Worm (Caenorhabditis elegans) whole organism, L4 larva: ENCODE data around the gene C50F7.6.

Source experiments
- ama-1 ChIP-seq: fragments of 150-350 bp; optimal IDR thresholded peaks from 2 replicates; lab custom pipeline; 2014; ENCODE audit warnings: inconsistent platforms, mixed read lengths
- attf-4 ChIP-seq: sonication (generic microtip); optimal IDR thresholded peaks from 3 replicates; lab custom pipeline; 2017; ENCODE audit warnings: missing biosample characterization, missing genetic modification characterization
- ceh-28 ChIP-seq: fragments of 150-350 bp; optimal IDR thresholded peaks from 2 replicates; lab custom pipeline; 2014; ENCODE audit warnings: missing biosample characterization, missing genetic modification reagents, missing genetic modification characterization
- ctbp-1 ChIP-seq: fragments of 200-800 bp; sonication (Bioruptor generic); IDR thresholded peaks from 2 replicates; pipeline ENCODE4 v1.3.6; 2022; ENCODE audit warnings: missing genetic modification reagents, missing genetic modification characterization, missing compliant biosample characterization
- dve-1 ChIP-seq: sonication (generic microtip); optimal IDR thresholded peaks from 2 replicates; lab custom pipeline; 2017; ENCODE audit warnings: antibody characterized with exemption, mild to moderate bottlenecking, missing genetic modification characterization, missing compliant biosample characterization; ENCODE audit not compliant: insufficient read depth
- mdl-1 ChIP-seq, 2 experiments: fragments of 150-350 bp in 1 of 2; sonication (generic microtip) in 1 of 2; optimal IDR thresholded peaks; 2 replicates each; lab custom pipeline; 2014 to 2017; ENCODE audit warnings: missing biosample characterization in 2 of 2, missing genetic modification characterization in 2 of 2
- mep-1 ChIP-seq: fragments of 150-350 bp; sonication (generic microtip); optimal IDR thresholded peaks from 3 replicates; lab custom pipeline; 2014; ENCODE audit warnings: missing biosample characterization, missing genetic modification characterization
- nhr-237 ChIP-seq: sonication (generic microtip); optimal IDR thresholded peaks from 2 replicates; lab custom pipeline; 2017; ENCODE audit warnings: missing biosample characterization, missing genetic modification characterization
- nhr-6 ChIP-seq: fragments of 150-350 bp; optimal IDR thresholded peaks from 2 replicates; lab custom pipeline; 2014; ENCODE audit warnings: missing biosample characterization, missing genetic modification characterization
- pha-4 ChIP-seq, 2 experiments: fragments of 150-350 bp in 1 of 2; fragments of 200-800 bp in 1 of 2; sonication (Bioruptor generic) in 1 of 2; IDR thresholded peaks in 1 of 2; optimal IDR thresholded peaks in 1 of 2; 2 replicates each; pipeline versions ENCODE4 v1.3.6 to Lab custom; 2014 to 2022; ENCODE audit warnings: missing genetic modification characterization in 2 of 2, missing genetic modification reagents in 2 of 2, missing biosample characterization in 1 of 2, missing compliant biosample characterization in 1 of 2
- unc-39 ChIP-seq: sonication (generic microtip); optimal IDR thresholded peaks from 2 replicates; lab custom pipeline; 2017; ENCODE audit warnings: missing biosample characterization, missing genetic modification characterization
- zag-1 ChIP-seq: fragments of 150-350 bp; optimal IDR thresholded peaks from 2 replicates; lab custom pipeline; 2014; ENCODE audit warnings: missing biosample characterization, missing genetic modification characterization

ce11 chrIV:7727258-7727657 is 4.3 kb upstream of the C50F7.6 start:
- TF ChIP-seq ctbp-1 (GFP tag; lab: Robert Waterston, UW) = no peak
- no peak for TF ChIP-seq mdl-1 (tag; optimal IDR thresholded peaks at IDR 0.05; lab: Kevin White, UChicago)
- TF ChIP-seq mep-1 (tag; lab: Kevin White, UChicago) = no peak
- no peak for TF ChIP-seq pha-4 (GFP tag; IDR thresholded peaks at IDR 0.05; lab: Robert Waterston, UW)
- no peak for TF ChIP-seq pha-4 (tag; optimal IDR thresholded peaks at IDR 0.05; lab: Kevin White, UChicago)
- TF ChIP-seq attf-4 (tag; lab: Kevin White, UChicago) = no peak
- no peak for TF ChIP-seq nhr-237 (tag; lab: Kevin White, UChicago)
- TF ChIP-seq zag-1 (tag; lab: Kevin White, UChicago) = no peak
- no peak for TF ChIP-seq nhr-6 (tag; lab: Kevin White, UChicago)
- no peak for TF ChIP-seq ama-1 (lab: Kevin White, UChicago)
- TF ChIP-seq unc-39 (tag; lab: Kevin White, UChicago) = no peak
- no peak for TF ChIP-seq ceh-28 (tag; lab: Kevin White, UChicago)
- no peak for TF ChIP-seq dve-1 (tag; lab: Kevin White, UChicago)
